Worm (Caenorhabditis elegans) whole organism, L3 larva: ENCODE results near the gene F54E7.6.

Source experiments
- R02D3.7 ChIP-seq: fragments of 150-350 bp; optimal IDR thresholded peaks from 2 replicates; lab custom pipeline; 2014; ENCODE audit warnings: missing biosample characterization, missing genetic modification characterization
- ceh-16 ChIP-seq: sonication (generic microtip); optimal IDR thresholded peaks from 2 replicates; lab custom pipeline; 2017; ENCODE audit warnings: missing biosample characterization, missing genetic modification characterization
- egl-5 ChIP-seq: fragments of 150-350 bp; optimal IDR thresholded peaks from 2 replicates; lab custom pipeline; 2017; ENCODE audit warnings: missing biosample characterization, missing genetic modification reagents, missing genetic modification characterization, inconsistent platforms
- nhr-11 ChIP-seq: fragments of 150-350 bp; optimal IDR thresholded peaks from 2 replicates; lab custom pipeline; 2014; ENCODE audit warnings: missing biosample characterization, missing genetic modification characterization
- nhr-77 ChIP-seq: fragments of 150-350 bp; optimal IDR thresholded peaks from 2 replicates; lab custom pipeline; 2014; ENCODE audit warnings: missing biosample characterization, missing genetic modification characterization
- pha-4 ChIP-seq: fragments of 150-350 bp; optimal IDR thresholded peaks from 2 replicates; lab custom pipeline; 2014; ENCODE audit warnings: missing biosample characterization, missing genetic modification reagents, missing genetic modification characterization
- sea-2 ChIP-seq: fragments of 150-350 bp; sonication (generic microtip); optimal IDR thresholded peaks from 4 replicates; lab custom pipeline; 2014; ENCODE audit warnings: missing biosample characterization, missing genetic modification reagents, missing genetic modification characterization

- TF ChIP-seq ceh-16 (tag; lab: Kevin White, UChicago) (no peak), sea-2 (GFP tag; lab: Kevin White, UChicago) (no peak), R02D3.7 (tag; lab: Kevin White, UChicago) (no peak), nhr-77 (tag; lab: Kevin White, UChicago) (no peak), nhr-11 (tag; lab: Kevin White, UChicago) (no peak), egl-5 (no peak), pha-4 (tag; lab: Kevin White, UChicago) (no peak)
These were observed 49.2 kb upstream of the F54E7.6 start, which contains the start of gene B0336.12 for ce11 chrIII:5710045-5710444.
